Fruit fly (Drosophila melanogaster): ENCODE data around the gene Npc2h.
A peak's percentile ranks its signal among the peaks of the same experiment; 100 is the strongest.

Npc2h gene

dm6 chr3R:30718442-30718841 lies 27.6 kb downstream of the Npc2h start (continued):
- no peak for TF ChIP-seq dimm (GFP tag; IDR thresholded peaks at IDR 0.05)
- no peak for TF ChIP-seq h (optimal IDR thresholded peaks at IDR 0.05)
- TF ChIP-seq CG7839 (tag; optimal IDR thresholded peaks at IDR 0.05) = peak; percentile 30
- no peak for TF ChIP-seq CG33557 (GFP tag; optimal IDR thresholded peaks at IDR 0.05)
- TF ChIP-seq eve (GFP tag; optimal IDR thresholded peaks at IDR 0.05) = no peak
- TF ChIP-seq CG8765 (GFP tag; IDR thresholded peaks at IDR 0.05) = no peak
- peak; percentile 51 for TF ChIP-seq lab (GFP tag; optimal IDR thresholded peaks at IDR 0.05)
- peak; percentile 32 for TF ChIP-seq nerfin-1 (tag; optimal IDR thresholded peaks at IDR 0.05)
- TF ChIP-seq Nf-YC (tag; optimal IDR thresholded peaks at IDR 0.05) = no peak
- 0 out of 2 replicates have a peak, but pooled peaks have one; percentile 31 for TF ChIP-seq Rfx (GFP tag; IDR thresholded peaks at IDR 0.05)
- TF ChIP-seq Lhr (GFP tag; optimal IDR thresholded peaks at IDR 0.05) = no peak
- no peak for TF ChIP-seq CG11398 (GFP tag; optimal IDR thresholded peaks at IDR 0.05)
- TF ChIP-seq CG16813 (GFP tag; IDR thresholded peaks at IDR 0.05; ENCODE audit: partially characterized antibody) = no peak
- TF ChIP-seq yki (optimal IDR thresholded peaks at IDR 0.05) = no peak
- no peak for TF ChIP-seq onecut (GFP tag; IDR thresholded peaks at IDR 0.05)
- TF ChIP-seq Xrp1 (GFP tag; IDR thresholded peaks at IDR 0.05) = peak; percentile 65
- TF ChIP-seq sens-2 (GFP tag; IDR thresholded peaks at IDR 0.05) = 0 out of 2 replicates have a peak, but pooled peaks have one; percentile 15
- TF ChIP-seq Dbx (GFP tag; IDR thresholded peaks at IDR 0.05) = no peak
- TF ChIP-seq CG9727 (GFP tag; optimal IDR thresholded peaks at IDR 0.05) = peak; percentile 10
- TF ChIP-seq CG30020 (tag; optimal IDR thresholded peaks at IDR 0.05) = no peak
- TF ChIP-seq Hmr (GFP tag; optimal IDR thresholded peaks at IDR 0.05) = no peak
- TF ChIP-seq amos (GFP tag; IDR thresholded peaks at IDR 0.05; ENCODE audit: partially characterized antibody) = no peak
- no peak for TF ChIP-seq tap (tag; optimal IDR thresholded peaks at IDR 0.05)
- no peak for TF ChIP-seq CG17361 (GFP tag; IDR thresholded peaks at IDR 0.05)
- TF ChIP-seq ems (GFP tag; optimal IDR thresholded peaks at IDR 0.05) = no peak
- no peak for TF ChIP-seq Hr3 (GFP tag; optimal IDR thresholded peaks at IDR 0.05)
- TF ChIP-seq CG8359 (GFP tag; optimal IDR thresholded peaks at IDR 0.05; ENCODE audit: borderline replicate concordance) = no peak
- TF ChIP-seq lmd (GFP tag; IDR thresholded peaks at IDR 0.05) = peak; percentile 13; the same call in 1 of the 2 replicates
- TF ChIP-seq Awh (GFP tag; IDR thresholded peaks at IDR 0.05) = peak; percentile 44; the same call in 1 of the 2 replicates
- TF ChIP-seq CG31365 (tag; optimal IDR thresholded peaks at IDR 0.05) = no peak
- no peak for TF ChIP-seq Usf (GFP tag; optimal IDR thresholded peaks at IDR 0.05)
- no peak for TF ChIP-seq CG15514 (GFP tag; optimal IDR thresholded peaks at IDR 0.05)
- no peak for TF ChIP-seq ftz-f1 (GFP tag; optimal IDR thresholded peaks at IDR 0.05)
- TF ChIP-seq ken (GFP tag; IDR thresholded peaks at IDR 0.05) = no peak
- TF ChIP-seq CG7271 (tag; optimal IDR thresholded peaks at IDR 0.05) = no peak
- no peak for TF ChIP-seq CG9437 (GFP tag; optimal IDR thresholded peaks at IDR 0.05)
- no peak for TF ChIP-seq CG1233 (GFP tag; optimal IDR thresholded peaks at IDR 0.05)
- TF ChIP-seq CG7928 (GFP tag; optimal IDR thresholded peaks at IDR 0.05) = no peak
- peak; percentile 32 for TF ChIP-seq D19A (tag; optimal IDR thresholded peaks at IDR 0.05)
- TF ChIP-seq bowl (GFP tag; IDR thresholded peaks at IDR 0.05) = no peak
- no peak for TF ChIP-seq kay (GFP tag; optimal IDR thresholded peaks at IDR 0.05)
- no peak for TF ChIP-seq CG13624 (GFP tag; optimal IDR thresholded peaks at IDR 0.05)
- peak; percentile 4 for TF ChIP-seq CG8388 (GFP tag; optimal IDR thresholded peaks at IDR 0.05)
- no peak for TF ChIP-seq corto (GFP tag; optimal IDR thresholded peaks at IDR 0.05)
- TF ChIP-seq ewg (GFP tag; optimal IDR thresholded peaks at IDR 0.05) = peak; percentile 2
- TF ChIP-seq Adf1 (GFP tag; IDR thresholded peaks at IDR 0.05) = no peak
- TF ChIP-seq Six4 (GFP tag; optimal IDR thresholded peaks at IDR 0.05) = no peak
- TF ChIP-seq HLH3B (GFP tag; IDR thresholded peaks at IDR 0.05) = peak; percentile 30; the same call in 1 of the 2 replicates
- TF ChIP-seq CG18764 (GFP tag; optimal IDR thresholded peaks at IDR 0.05) = no peak
- TF ChIP-seq CG9797 (GFP tag; optimal IDR thresholded peaks at IDR 0.05) = no peak
- TF ChIP-seq CG4424 (GFP tag; optimal IDR thresholded peaks at IDR 0.05) = peak; percentile 39
- no peak for TF ChIP-seq inv (GFP tag; IDR thresholded peaks at IDR 0.05; ENCODE audit: partially characterized antibody)

Data from whole organism, embryonic.